Worm (Caenorhabditis elegans) whole organism, L4/young adult: ENCODE results near the gene srj-25.

Source experiments
- W03F9.2 ChIP-seq: fragments of 150-350 bp; optimal IDR thresholded peaks from 2 replicates; lab custom pipeline; 2014; ENCODE audit warnings: missing biosample characterization, missing genetic modification characterization
- dao-5 ChIP-seq: sonication (generic microtip); optimal IDR thresholded peaks from 2 replicates; lab custom pipeline; 2016; ENCODE audit warnings: missing genotype, missing genetic modification characterization, moderate library complexity, missing compliant biosample characterization
- him-1 ChIP-seq: sonication (generic microtip); optimal IDR thresholded peaks from 2 replicates; lab custom pipeline; 2016; ENCODE audit warnings: missing genotype, missing genetic modification reagents, missing genetic modification characterization, missing compliant biosample characterization

- TF ChIP-seq him-1 (tag; lab: Kevin White, UChicago) (no peak), dao-5 (tag; lab: Kevin White, UChicago) (no peak), W03F9.2 (no peak)
Observed at ce11 chrV:752679-753333, 16.7 kb upstream of the srj-25 start, which contains the start of the genes str-262 and srp-1.
